Worm (Caenorhabditis elegans) whole organism, young adult: Measurements from ENCODE around the gene F47G3.4.

ENCODE experiments used
- B0019.2 ChIP-seq: fragments of 200-800 bp; sonication (Bioruptor generic); conservative IDR thresholded peaks from 2 replicates; pipeline ENCODE4 v1.3.6; 2022; ENCODE audit warnings: missing genetic modification reagents, missing genetic modification characterization, missing compliant biosample characterization
- B0336.3 ChIP-seq: fragments of 200-800 bp; sonication (Bioruptor generic); IDR thresholded peaks from 2 replicates; pipeline ENCODE4 v1.3.6; 2022; ENCODE audit warnings: missing genetic modification characterization, missing compliant biosample characterization
- F10E7.11 ChIP-seq: sonication (generic microtip); optimal IDR thresholded peaks from 2 replicates; lab custom pipeline; 2017; ENCODE audit warnings: mild to moderate bottlenecking, missing genetic modification characterization, moderate library complexity, missing compliant biosample characterization
- F22D6.2 ChIP-seq: sonication (generic microtip); optimal IDR thresholded peaks from 2 replicates; lab custom pipeline; 2016; ENCODE audit warnings: mild to moderate bottlenecking, missing genetic modification characterization, missing compliant biosample characterization
- F23B12.7 ChIP-seq: sonication (generic microtip); optimal IDR thresholded peaks from 2 replicates; lab custom pipeline; 2017; ENCODE audit warnings: missing genetic modification characterization, mild to moderate bottlenecking, missing compliant biosample characterization, antibody characterized with exemption, moderate library complexity; ENCODE audit not compliant: insufficient read depth
- F55B11.4 ChIP-seq: sonication (generic microtip); optimal IDR thresholded peaks from 2 replicates; lab custom pipeline; 2016; ENCODE audit warnings: missing compliant biosample characterization, missing genetic modification characterization, borderline replicate concordance; ENCODE audit not compliant: insufficient read depth
- F57C9.4 ChIP-seq: sonication (generic microtip); optimal IDR thresholded peaks from 2 replicates; lab custom pipeline; 2017; ENCODE audit warnings: mild to moderate bottlenecking, missing genetic modification characterization, missing compliant biosample characterization
- T26A5.8 ChIP-seq: sonication (generic microtip); optimal IDR thresholded peaks from 2 replicates; lab custom pipeline; 2016; ENCODE audit warnings: missing genetic modification characterization, missing compliant biosample characterization
- Y53G8AR.9 ChIP-seq: fragments of 200-800 bp; sonication (Bioruptor generic); conservative IDR thresholded peaks from 2 replicates; pipeline ENCODE4 v1.3.6; 2022; ENCODE audit warnings: missing genetic modification reagents, missing genetic modification characterization, missing compliant biosample characterization
- Y95B8A.8 ChIP-seq: fragments of 200-800 bp; sonication (Bioruptor generic); IDR thresholded peaks from 2 replicates; pipeline ENCODE4 v1.3.6; 2022; ENCODE audit warnings: missing genetic modification reagents, missing genetic modification characterization, missing compliant biosample characterization
- ZK185.1 ChIP-seq: sonication (generic microtip); optimal IDR thresholded peaks from 2 replicates; lab custom pipeline; 2016; ENCODE audit warnings: mild to moderate bottlenecking, missing genetic modification characterization, missing compliant biosample characterization; ENCODE audit not compliant: poor library complexity, severe bottlenecking
- atf-7 ChIP-seq: sonication (generic microtip); optimal IDR thresholded peaks from 2 replicates; lab custom pipeline; 2017; ENCODE audit warnings: mild to moderate bottlenecking, missing genetic modification characterization, missing compliant biosample characterization
- athp-1 ChIP-seq: sonication (generic microtip); optimal IDR thresholded peaks from 2 replicates; lab custom pipeline; 2017; ENCODE audit warnings: mild to moderate bottlenecking, missing genetic modification characterization, missing compliant biosample characterization
- attf-5 ChIP-seq: fragments of 200-800 bp; sonication (Bioruptor generic); optimal IDR thresholded peaks from 2 replicates; lab custom pipeline; 2018; ENCODE audit warnings: mild to moderate bottlenecking, missing genetic modification characterization, missing compliant biosample characterization
- ceh-27 ChIP-seq: fragments of 200-800 bp; sonication (Bioruptor generic); optimal IDR thresholded peaks from 2 replicates; lab custom pipeline; 2018; ENCODE audit warnings: mild to moderate bottlenecking, missing genetic modification characterization, moderate library complexity, missing compliant biosample characterization
- chd-7 ChIP-seq: sonication (generic microtip); optimal IDR thresholded peaks from 2 replicates; lab custom pipeline; 2016; ENCODE audit warnings: mild to moderate bottlenecking, missing genetic modification characterization, moderate library complexity, missing compliant biosample characterization
- die-1 ChIP-seq: sonication (generic microtip); optimal IDR thresholded peaks from 2 replicates; lab custom pipeline; 2016; ENCODE audit warnings: missing genotype, mild to moderate bottlenecking, missing genetic modification characterization, missing compliant biosample characterization
- dox-1 ChIP-seq: fragments of 200-800 bp; sonication (Bioruptor generic); IDR thresholded peaks from 2 replicates; pipeline ENCODE4 v1.3.6; 2022; ENCODE audit warnings: missing genetic modification reagents, missing genetic modification characterization, missing compliant biosample characterization
- dpl-1 ChIP-seq: fragments of 150-350 bp; optimal IDR thresholded peaks from 2 replicates; lab custom pipeline; 2014; ENCODE audit warnings: missing biosample characterization, missing genetic modification reagents, missing genetic modification characterization
- egl-18 ChIP-seq: fragments of 200-800 bp; sonication (Bioruptor generic); IDR thresholded peaks from 2 replicates; pipeline ENCODE4 v1.3.6; 2022; ENCODE audit warnings: missing genetic modification reagents, missing genetic modification characterization, missing compliant biosample characterization
- fkh-3 ChIP-seq: sonication (generic microtip); optimal IDR thresholded peaks from 2 replicates; lab custom pipeline; 2016; ENCODE audit warnings: mild to moderate bottlenecking, missing genetic modification characterization, missing compliant biosample characterization
- hlh-12 ChIP-seq: sonication (generic microtip); optimal IDR thresholded peaks from 2 replicates; lab custom pipeline; 2016; ENCODE audit warnings: missing genetic modification characterization, missing compliant biosample characterization
- let-607 ChIP-seq, 2 experiments: fragments of 200-800 bp in 1 of 2; sonication (Bioruptor generic) in 1 of 2; sonication (generic microtip) in 1 of 2; optimal IDR thresholded peaks; 2 replicates each; lab custom pipeline; 2016 to 2018; ENCODE audit warnings: mild to moderate bottlenecking in 2 of 2, missing compliant biosample characterization in 2 of 2, missing genetic modification characterization in 2 of 2, moderate library complexity in 2 of 2, missing genotype in 1 of 2
- lin-54 ChIP-seq: fragments of 200-800 bp; sonication (Bioruptor generic); optimal IDR thresholded peaks from 2 replicates; lab custom pipeline; 2018; ENCODE audit warnings: mild to moderate bottlenecking, missing genetic modification characterization, missing compliant biosample characterization
- mel-28 ChIP-seq: sonication (generic microtip); optimal IDR thresholded peaks from 2 replicates; lab custom pipeline; 2016; ENCODE audit warnings: borderline replicate concordance, mild to moderate bottlenecking, missing genetic modification characterization, missing compliant biosample characterization
- nfyb-1 ChIP-seq: fragments of 200-800 bp; sonication (Bioruptor generic); IDR thresholded peaks from 2 replicates; pipeline ENCODE4 v1.3.6; 2022; ENCODE audit warnings: missing genetic modification reagents, missing genetic modification characterization, missing compliant biosample characterization
- sea-2 ChIP-seq: fragments of 200-800 bp; sonication (Bioruptor generic); IDR thresholded peaks from 2 replicates; pipeline ENCODE4 v1.3.6; 2022; ENCODE audit warnings: missing genetic modification characterization, missing compliant biosample characterization
- snpc-1.1 ChIP-seq: sonication (generic microtip); optimal IDR thresholded peaks from 2 replicates; lab custom pipeline; 2017; ENCODE audit warnings: missing genetic modification characterization, mild to moderate bottlenecking, missing compliant biosample characterization, antibody characterized with exemption, moderate library complexity, missing genotype, missing genetic modification reagents; ENCODE audit not compliant: insufficient read depth
- snpc-3.4 ChIP-seq: sonication (generic microtip); optimal IDR thresholded peaks from 2 replicates; lab custom pipeline; 2017; ENCODE audit warnings: missing genetic modification characterization, mild to moderate bottlenecking, missing compliant biosample characterization, antibody characterized with exemption, moderate library complexity, missing genotype, missing genetic modification reagents
- snpc-4 ChIP-seq, 5 experiments: fragments of 150-350 bp in 1 of 5; sonication (generic microtip) in 4 of 5; optimal IDR thresholded peaks; 2 replicates each; lab custom pipeline; 2014 to 2018; ENCODE audit warnings: missing genetic modification characterization in 5 of 5, missing biosample characterization in 3 of 5, antibody characterized with exemption in 2 of 5, mild to moderate bottlenecking in 2 of 5, missing compliant biosample characterization in 2 of 5, missing genotype in 2 of 5, moderate library complexity in 2 of 5, missing genetic modification reagents in 1 of 5
- sptf-2 ChIP-seq: fragments of 200-800 bp; sonication (Bioruptor generic); optimal IDR thresholded peaks from 2 replicates; lab custom pipeline; 2018; ENCODE audit warnings: mild to moderate bottlenecking, missing genetic modification characterization, missing compliant biosample characterization
- tlf-1 ChIP-seq: fragments of 200-800 bp; sonication (Bioruptor generic); optimal IDR thresholded peaks from 2 replicates; lab custom pipeline; 2018; ENCODE audit warnings: mild to moderate bottlenecking, missing genetic modification characterization, missing compliant biosample characterization
- unc-130 ChIP-seq: sonication (generic microtip); optimal IDR thresholded peaks from 2 replicates; lab custom pipeline; 2016; ENCODE audit warnings: missing genetic modification reagents, missing genetic modification characterization, missing compliant biosample characterization
- zfh-2 ChIP-seq: fragments of 200-800 bp; sonication (Bioruptor generic); conservative IDR thresholded peaks from 2 replicates; pipeline ENCODE4 v1.3.6; 2022; ENCODE audit warnings: missing genetic modification reagents, missing genetic modification characterization, missing compliant biosample characterization
- zim-3 ChIP-seq: sonication (generic microtip); optimal IDR thresholded peaks from 2 replicates; lab custom pipeline; 2017; ENCODE audit warnings: mild to moderate bottlenecking, missing genetic modification characterization, moderate library complexity, missing compliant biosample characterization
- ztf-18 ChIP-seq: sonication (generic microtip); optimal IDR thresholded peaks from 2 replicates; lab custom pipeline; 2016; ENCODE audit warnings: missing genotype, mild to moderate bottlenecking, missing genetic modification characterization, missing compliant biosample characterization
- ztf-6 ChIP-seq: fragments of 200-800 bp; sonication (Bioruptor generic); IDR thresholded peaks from 2 replicates; pipeline ENCODE4 v1.3.6; 2022; ENCODE audit warnings: missing genetic modification reagents, missing genetic modification characterization, missing compliant biosample characterization

Gene F47G3.4

ce11 chrX:2344104-2344503 lies 37.3 kb upstream of the F47G3.4 start:
- TF ChIP-seq zfh-2 (GFP tag; lab: Robert Waterston, UW) (0 out of 2 replicates have a peak, but pooled peaks have one; percentile 10), F55B11.4 (tag; lab: Kevin White, UChicago) (no peak)

- TF ChIP-seq let-607 (tag; optimal IDR thresholded peaks at IDR 0.05; lab: Kevin White, UChicago) (no peak), sea-2 (GFP tag; lab: Robert Waterston, UW) (no peak), mel-28 (tag; lab: Kevin White, UChicago) (no peak), attf-5 (GFP tag; lab: Kevin White, UChicago) (no peak), dpl-1 (GFP tag; lab: Kevin White, UChicago) (no peak), chd-7 (tag; lab: Kevin White, UChicago) (no peak), ztf-6 (GFP tag; lab: Robert Waterston, UW) (no peak), ZK185.1 (tag; lab: Kevin White, UChicago) (no peak), snpc-3.4 (tag; lab: Kevin White, UChicago) (no peak), B0336.3 (no peak), egl-18 (GFP tag; lab: Robert Waterston, UW) (no peak), athp-1 (tag; lab: Kevin White, UChicago) (no peak), F23B12.7 (tag; lab: Kevin White, UChicago) (no peak), zfh-2 (GFP tag; lab: Robert Waterston, UW) (no peak)
Observed at ce11 chrX:2344666-2345065, 36.7 kb upstream of the F47G3.4 start, which contains the start of gene nlp-2. TSS of gene nlp-2 (minus strand) at chrX:2344766.

- no peak for TF ChIP-seq unc-130 (GFP tag; lab: Kevin White, UChicago)
- no peak for TF ChIP-seq F22D6.2
- no peak for TF ChIP-seq fkh-3 (tag; lab: Kevin White, UChicago)
- no peak for TF ChIP-seq nfyb-1 (GFP tag; lab: Robert Waterston, UW)
- TF ChIP-seq Y95B8A.8 (GFP tag; lab: Robert Waterston, UW) = no peak
- TF ChIP-seq lin-54 (GFP tag; lab: Kevin White, UChicago) = no peak
- no peak for TF ChIP-seq hlh-12
- TF ChIP-seq B0336.3 = no peak
- no peak for TF ChIP-seq snpc-3.4 (tag; lab: Kevin White, UChicago)
- TF ChIP-seq dox-1 (GFP tag; lab: Robert Waterston, UW) = no peak
- no peak for TF ChIP-seq atf-7 (tag; lab: Kevin White, UChicago)
- TF ChIP-seq Y53G8AR.9 (GFP tag; lab: Robert Waterston, UW) = no peak
- no peak for TF ChIP-seq sptf-2 (GFP tag; lab: Kevin White, UChicago)
- no peak for TF ChIP-seq F57C9.4
- TF ChIP-seq ceh-27 (GFP tag; lab: Kevin White, UChicago) = no peak
- no peak for TF ChIP-seq die-1 (tag; lab: Kevin White, UChicago)
- no peak for TF ChIP-seq T26A5.8
- no peak for TF ChIP-seq F10E7.11 (tag; lab: Kevin White, UChicago)
- TF ChIP-seq ztf-18 (tag; lab: Kevin White, UChicago) = no peak
- TF ChIP-seq tlf-1 (GFP tag; lab: Kevin White, UChicago) = no peak
- TF ChIP-seq, all 124 proteins: peak for 0
Observed at ce11 chrX:2347962-2348361, 33.4 kb upstream of the F47G3.4 start.

- TF ChIP-seq F23B12.7 (tag; lab: Kevin White, UChicago) = no peak
- TF ChIP-seq snpc-4 (GFP tag; optimal IDR thresholded peaks at IDR 0.05; lab: Kevin White, UChicago) = no peak
- peak in 2 of 4 experiments; percentile 70 to 83 for TF ChIP-seq snpc-4 (tag; optimal IDR thresholded peaks at IDR 0.05; lab: Kevin White, UChicago)
- TF ChIP-seq B0019.2 (GFP tag; lab: Robert Waterston, UW) = no peak
- TF ChIP-seq snpc-1.1 (tag; lab: Kevin White, UChicago) = peak; percentile 55
- TF ChIP-seq zim-3 (tag; lab: Kevin White, UChicago) = no peak
- TF ChIP-seq B0336.3 = no peak
- TF ChIP-seq, all 124 proteins: peak for 2
Observed at ce11 chrX:2352929-2353328, 28.5 kb upstream of the F47G3.4 start.
